1 fruit fly cellular context compared by ENCODE assay signal in the genomic region with DNA sequence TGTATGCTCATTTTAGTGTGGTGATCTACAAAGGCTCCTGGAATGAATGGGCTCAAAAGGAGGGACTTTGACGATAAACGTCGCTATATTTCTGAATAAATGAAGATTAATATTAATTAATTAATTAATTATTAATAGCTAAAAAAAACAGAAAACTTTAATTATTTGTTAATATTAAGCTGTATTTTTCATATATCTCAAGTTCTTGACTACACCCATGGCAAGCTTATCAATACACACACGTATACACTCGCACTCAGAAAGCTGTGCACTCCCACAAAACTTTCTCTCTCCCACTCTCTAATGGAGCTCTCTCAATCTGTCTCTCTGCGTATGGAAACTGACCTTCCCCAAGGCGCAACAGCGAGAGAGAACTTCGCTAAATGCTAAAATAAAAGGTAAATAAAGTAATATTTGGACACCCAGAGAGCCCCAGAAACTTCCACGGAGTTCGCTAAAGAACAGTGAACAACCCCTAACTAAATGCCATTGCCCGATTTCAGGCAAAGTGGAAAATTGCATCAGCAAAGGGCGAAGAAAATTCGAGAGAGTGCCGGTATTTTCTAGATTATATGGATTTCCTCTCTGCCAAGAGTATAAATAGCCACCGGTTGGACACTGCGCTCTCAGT.
TF ChIP-seq lines count a peak whose summit lies in the region.

No protein-coding gene starts in this region.

TF ChIP-seq in whole organism, embryonic, 481 proteins besides CTCF, POLR2A, EP300 and RAD21 (continued from another document and continues in another):
- TF ChIP-seq Pdp1 (GFP tag; optimal IDR thresholded peaks at IDR 0.05; lab: Kevin White, UChicago) (peak in 1 of 2 experiments; percentile 19), CG11085 (GFP tag; IDR thresholded peaks at IDR 0.05; lab: Robert Waterston, UW) (no peak), CG11696 (GFP tag; IDR thresholded peaks at IDR 0.05; lab: Robert Waterston, UW) (peak; percentile 58), Eip74EF (GFP tag; optimal IDR thresholded peaks at IDR 0.05; lab: Kevin White, UChicago) (peak in 1 of 2 experiments; percentile 53), CG12219 (GFP tag; optimal IDR thresholded peaks at IDR 0.05; lab: Kevin White, UChicago) (peak; percentile 44), gfzf (GFP tag; optimal IDR thresholded peaks at IDR 0.05; lab: Kevin White, UChicago) (no peak), CG7357 (GFP tag; IDR thresholded peaks at IDR 0.05; lab: Robert Waterston, UW) (no peak), trem (tag; optimal IDR thresholded peaks at IDR 0.05; lab: Kevin White, UChicago) (peak; percentile 56), CG5180 (GFP tag; optimal IDR thresholded peaks at IDR 0.05; lab: Kevin White, UChicago) (peak; percentile 52), D19A (tag; optimal IDR thresholded peaks at IDR 0.05; lab: Kevin White, UChicago) (peak; percentile 6), Hr78 (GFP tag; optimal IDR thresholded peaks at IDR 0.05; lab: Kevin White, UChicago) (peak in 1 of 2 experiments; percentile 43), cg (GFP tag; optimal IDR thresholded peaks at IDR 0.05; lab: Kevin White, UChicago) (peak; percentile 74), dan (GFP tag; IDR thresholded peaks at IDR 0.05; lab: Robert Waterston, UW) (no peak), CG4820 (GFP tag; optimal IDR thresholded peaks at IDR 0.05; lab: Kevin White, UChicago) (peak; percentile 59), lilli (GFP tag; optimal IDR thresholded peaks at IDR 0.05; lab: Kevin White, UChicago) (peak; percentile 26), Sry-δ (GFP tag; optimal IDR thresholded peaks at IDR 0.05; lab: Kevin White, UChicago) (no peak), ranshi (GFP tag; IDR thresholded peaks at IDR 0.05; lab: Robert Waterston, UW) (peak; percentile 66), otp (GFP tag; IDR thresholded peaks at IDR 0.05; lab: Robert Waterston, UW) (peak; percentile 11; the same call in 1 of the 3 replicates), caup (GFP tag; optimal IDR thresholded peaks at IDR 0.05; lab: Kevin White, UChicago; ENCODE audit: severe bottlenecking) (peak; percentile 54), Fer2 (tag; optimal IDR thresholded peaks at IDR 0.05; lab: Kevin White, UChicago) (no peak), pzg (GFP tag; optimal IDR thresholded peaks at IDR 0.05; lab: Kevin White, UChicago) (no peak), H15 (GFP tag; IDR thresholded peaks at IDR 0.05; lab: Robert Waterston, UW) (peak; percentile 62; the same call in 1 of the 3 replicates), salm (tag; optimal IDR thresholded peaks at IDR 0.05; lab: Kevin White, UChicago) (peak; percentile 31), dmrt99B (tag; optimal IDR thresholded peaks at IDR 0.05; lab: Kevin White, UChicago) (peak; percentile 78), CG34376 (GFP tag; optimal IDR thresholded peaks at IDR 0.05; lab: Kevin White, UChicago) (peak; percentile 18), Ets65A (GFP tag; lab: Kevin White, UChicago) (no peak), D19B (GFP tag; optimal IDR thresholded peaks at IDR 0.05; lab: Kevin White, UChicago) (peak; percentile 29), CG11695 (GFP tag; IDR thresholded peaks at IDR 0.05; lab: Robert Waterston, UW) (peak; percentile 89), PHDP (tag; optimal IDR thresholded peaks at IDR 0.05; lab: Kevin White, UChicago) (peak; percentile 73), CG14441 (GFP tag; IDR thresholded peaks at IDR 0.05; lab: Robert Waterston, UW) (peak; percentile 56), tll (GFP tag; optimal IDR thresholded peaks at IDR 0.05; lab: Kevin White, UChicago) (no peak), row (GFP tag; IDR thresholded peaks at IDR 0.05; lab: Robert Waterston, UW) (peak; percentile 66), CG15269 (tag; optimal IDR thresholded peaks at IDR 0.05; lab: Kevin White, UChicago) (peak; percentile 72), Mrtf (GFP tag; IDR thresholded peaks at IDR 0.05; lab: Robert Waterston, UW) (peak; percentile 18; the same call in 1 of the 3 replicates), tin (GFP tag; optimal IDR thresholded peaks at IDR 0.05; lab: Kevin White, UChicago) (peak; percentile 43), CG32767 (GFP tag; IDR thresholded peaks at IDR 0.05; lab: Robert Waterston, UW) (peak; percentile 76), CG8089 (GFP tag; optimal IDR thresholded peaks at IDR 0.05; lab: Kevin White, UChicago) (no peak), Asciz (GFP tag; optimal IDR thresholded peaks at IDR 0.05; lab: Kevin White, UChicago) (peak; percentile 62), Blimp-1 (GFP tag; optimal IDR thresholded peaks at IDR 0.05; lab: Kevin White, UChicago) (peak; percentile 78), NFAT (GFP tag; IDR thresholded peaks at IDR 0.05; lab: Robert Waterston, UW) (peak; percentile 48), ken (GFP tag; IDR thresholded peaks at IDR 0.05; lab: Robert Waterston, UW) (peak; percentile 73), run (tag; optimal IDR thresholded peaks at IDR 0.05; lab: Kevin White, UChicago) (peak; percentile 36), Mes4 (GFP tag; optimal IDR thresholded peaks at IDR 0.05; lab: Kevin White, UChicago) (no peak), CG4617 (GFP tag; optimal IDR thresholded peaks at IDR 0.05; lab: Kevin White, UChicago; ENCODE audit: borderline replicate concordance) (no peak), CG18619 (GFP tag; optimal IDR thresholded peaks at IDR 0.05; lab: Kevin White, UChicago) (peak; percentile 48), CG10209 (GFP tag; optimal IDR thresholded peaks at IDR 0.05; lab: Kevin White, UChicago) (peak; percentile 57), fru (optimal IDR thresholded peaks at IDR 0.05; lab: Kevin White, UChicago) (no peak), sna (GFP tag; IDR thresholded peaks at IDR 0.05; lab: Robert Waterston, UW; ENCODE audit: partially characterized antibody) (peak; percentile 67; the same call in 1 of the 2 replicates), CG9215 (GFP tag; IDR thresholded peaks at IDR 0.05; lab: Robert Waterston, UW) (peak; percentile 38), CG33557 (GFP tag; optimal IDR thresholded peaks at IDR 0.05; lab: Kevin White, UChicago) (peak; percentile 34), Sox102F (GFP tag; optimal IDR thresholded peaks at IDR 0.05; lab: Kevin White, UChicago) (peak; percentile 76), Rx (GFP tag; IDR thresholded peaks at IDR 0.05; lab: Robert Waterston, UW) (0 out of 2 replicates have a peak, but pooled peaks have one; percentile 7), sc (optimal IDR thresholded peaks at IDR 0.05; lab: Kevin White, UChicago) (no peak), sc (GFP tag; optimal IDR thresholded peaks at IDR 0.05; lab: Kevin White, UChicago) (peak; percentile 55), Doc3 (GFP tag; IDR thresholded peaks at IDR 0.05; lab: Robert Waterston, UW; ENCODE audit: partially characterized antibody) (peak; percentile 45; the same call in 2 of the 3 replicates), gsb (GFP tag; IDR thresholded peaks at IDR 0.05; lab: Robert Waterston, UW) (peak; percentile 17; the same call in 1 of the 2 replicates), CG11504 (tag; optimal IDR thresholded peaks at IDR 0.05; lab: Kevin White, UChicago) (peak; percentile 74), HmgZ (tag; optimal IDR thresholded peaks at IDR 0.05; lab: Kevin White, UChicago) (peak; percentile 4), peb (GFP tag; IDR thresholded peaks at IDR 0.05; lab: Robert Waterston, UW) (peak; percentile 40), CoRest (tag; optimal IDR thresholded peaks at IDR 0.05; lab: Kevin White, UChicago) (peak; percentile 69), BtbVII (GFP tag; optimal IDR thresholded peaks at IDR 0.05; lab: Kevin White, UChicago) (peak; percentile 73), trh (GFP tag; optimal IDR thresholded peaks at IDR 0.05; lab: Kevin White, UChicago) (peak; percentile 14), Xrp1 (GFP tag; IDR thresholded peaks at IDR 0.05; lab: Robert Waterston, UW) (peak; percentile 75), Med (GFP tag; lab: Kevin White, UChicago) (peak; percentile 78), CG14050 (GFP tag; IDR thresholded peaks at IDR 0.05; lab: Robert Waterston, UW) (peak; percentile 59), dmrt11E (tag; optimal IDR thresholded peaks at IDR 0.05; lab: Kevin White, UChicago) (peak; percentile 33), Meics (GFP tag; optimal IDR thresholded peaks at IDR 0.05; lab: Kevin White, UChicago) (peak; percentile 71), lola (GFP tag; optimal IDR thresholded peaks at IDR 0.05; lab: Kevin White, UChicago) (peak in 1 of 3 experiments; percentile 63), CG8388 (GFP tag; optimal IDR thresholded peaks at IDR 0.05; lab: Kevin White, UChicago) (peak; percentile 67), psq (GFP tag; optimal IDR thresholded peaks at IDR 0.05; lab: Kevin White, UChicago) (peak; percentile 9), ci (GFP tag; IDR thresholded peaks at IDR 0.05; lab: Robert Waterston, UW) (peak; percentile 91), CG6254 (GFP tag; optimal IDR thresholded peaks at IDR 0.05; lab: Kevin White, UChicago) (peak; percentile 71), lmd (GFP tag; IDR thresholded peaks at IDR 0.05; lab: Robert Waterston, UW) (peak; percentile 75), CG3726 (GFP tag; IDR thresholded peaks at IDR 0.05; lab: Robert Waterston, UW) (0 out of 3 replicates have a peak, but pooled peaks have one; percentile 40), HLH4C (GFP tag; IDR thresholded peaks at IDR 0.05; lab: Robert Waterston, UW; ENCODE audit: partially characterized antibody) (no peak), CG6683 (GFP tag; optimal IDR thresholded peaks at IDR 0.05; lab: Kevin White, UChicago) (peak; percentile 36), lab (GFP tag; optimal IDR thresholded peaks at IDR 0.05; lab: Kevin White, UChicago) (peak; percentile 88), sens (GFP tag; lab: Kevin White, UChicago) (peak; percentile 89), sisA (GFP tag; IDR thresholded peaks at IDR 0.05; lab: Robert Waterston, UW) (peak; percentile 72), CG8924 (tag; optimal IDR thresholded peaks at IDR 0.05; lab: Kevin White, UChicago) (peak; percentile 11), CG6854 (GFP tag; optimal IDR thresholded peaks at IDR 0.05; lab: Kevin White, UChicago) (peak; percentile 66), grau (tag; optimal IDR thresholded peaks at IDR 0.05; lab: Kevin White, UChicago) (peak; percentile 56), Dek (tag; optimal IDR thresholded peaks at IDR 0.05; lab: Kevin White, UChicago) (peak; percentile 23), CG7271 (tag; optimal IDR thresholded peaks at IDR 0.05; lab: Kevin White, UChicago) (peak; percentile 13), Hmx (GFP tag; optimal IDR thresholded peaks at IDR 0.05; lab: Kevin White, UChicago) (peak; percentile 27), slp2 (GFP tag; optimal IDR thresholded peaks at IDR 0.05; lab: Kevin White, UChicago) (no peak), Hmr (GFP tag; optimal IDR thresholded peaks at IDR 0.05; lab: Kevin White, UChicago) (peak; percentile 79), CG2199 (GFP tag; IDR thresholded peaks at IDR 0.05; lab: Robert Waterston, UW) (no peak), E2f2 (GFP tag; IDR thresholded peaks at IDR 0.05; lab: Robert Waterston, UW) (peak; percentile 41; the same call in 1 of the 2 replicates), fd64A (GFP tag; optimal IDR thresholded peaks at IDR 0.05; lab: Kevin White, UChicago) (no peak), CG7372 (GFP tag; IDR thresholded peaks at IDR 0.05; lab: Robert Waterston, UW) (peak; percentile 28; the same call in 1 of the 2 replicates), CG8359 (GFP tag; optimal IDR thresholded peaks at IDR 0.05; lab: Kevin White, UChicago; ENCODE audit: borderline replicate concordance) (peak; percentile 51), CG11723 (GFP tag; optimal IDR thresholded peaks at IDR 0.05; lab: Kevin White, UChicago) (peak; percentile 51), CG14710 (tag; optimal IDR thresholded peaks at IDR 0.05; lab: Kevin White, UChicago) (peak; percentile 60), CG14014 (GFP tag; IDR thresholded peaks at IDR 0.05; lab: Robert Waterston, UW) (peak; percentile 70; the same call in 1 of the 2 replicates), CG10366 (GFP tag; IDR thresholded peaks at IDR 0.05; lab: Robert Waterston, UW) (peak; percentile 49), CG2120 (GFP tag; optimal IDR thresholded peaks at IDR 0.05; lab: Kevin White, UChicago) (peak; percentile 71), Hand (GFP tag; optimal IDR thresholded peaks at IDR 0.05; lab: Kevin White, UChicago) (peak; percentile 67), slbo (GFP tag; IDR thresholded peaks at IDR 0.05; lab: Robert Waterston, UW) (peak; percentile 69), Scr (GFP tag; IDR thresholded peaks at IDR 0.05; lab: Robert Waterston, UW; ENCODE audit: partially characterized antibody) (no peak), corto (GFP tag; optimal IDR thresholded peaks at IDR 0.05; lab: Kevin White, UChicago) (peak; percentile 5), HHEX (GFP tag; optimal IDR thresholded peaks at IDR 0.05; lab: Kevin White, UChicago) (peak; percentile 77), Sry-β (GFP tag; optimal IDR thresholded peaks at IDR 0.05; lab: Kevin White, UChicago) (no peak), zfh2 (GFP tag; optimal IDR thresholded peaks at IDR 0.05; lab: Kevin White, UChicago) (no peak), CG6791 (GFP tag; IDR thresholded peaks at IDR 0.05; lab: Robert Waterston, UW; ENCODE audit: partially characterized antibody) (no peak), Nf-YB (GFP tag; optimal IDR thresholded peaks at IDR 0.05; lab: Kevin White, UChicago) (peak; percentile 30), Xbp1 (GFP tag; optimal IDR thresholded peaks at IDR 0.05; lab: Kevin White, UChicago) (peak; percentile 73), bbx (GFP tag; IDR thresholded peaks at IDR 0.05; lab: Robert Waterston, UW; ENCODE audit: partially characterized antibody) (peak; percentile 64), nmo (GFP tag; optimal IDR thresholded peaks at IDR 0.05; lab: Kevin White, UChicago) (peak; percentile 54), cwo (GFP tag; optimal IDR thresholded peaks at IDR 0.05; lab: Kevin White, UChicago) (peak; percentile 76), CG4282 (GFP tag; optimal IDR thresholded peaks at IDR 0.05; lab: Kevin White, UChicago) (no peak), ham (GFP tag; IDR thresholded peaks at IDR 0.05; lab: Robert Waterston, UW) (no peak), CG16863 (GFP tag; optimal IDR thresholded peaks at IDR 0.05; lab: Kevin White, UChicago) (peak; percentile 13), unc-4 (GFP tag; IDR thresholded peaks at IDR 0.05; lab: Robert Waterston, UW; ENCODE audit: partially characterized antibody) (peak; percentile 54), CG17328 (GFP tag; IDR thresholded peaks at IDR 0.05; lab: Robert Waterston, UW) (peak; percentile 81), repo (GFP tag; optimal IDR thresholded peaks at IDR 0.05; lab: Kevin White, UChicago) (no peak), CG12659 (GFP tag; optimal IDR thresholded peaks at IDR 0.05; lab: Kevin White, UChicago) (peak; percentile 74), seq (GFP tag; IDR thresholded peaks at IDR 0.05; lab: Robert Waterston, UW) (peak; percentile 54), bowl (GFP tag; IDR thresholded peaks at IDR 0.05; lab: Robert Waterston, UW) (peak; percentile 45; the same call in 1 of the 2 replicates), CG15479 (GFP tag; optimal IDR thresholded peaks at IDR 0.05; lab: Kevin White, UChicago) (peak; percentile 13), CG18476 (GFP tag; optimal IDR thresholded peaks at IDR 0.05; lab: Kevin White, UChicago) (peak; percentile 60)
